Worm (Caenorhabditis elegans) whole organism, early embryonic: ENCODE measurements around the gene bra-1.

Experiments used
- B0310.2 ChIP-seq: sonication (generic microtip); optimal IDR thresholded peaks from 2 replicates; lab custom pipeline; 2016; ENCODE audit warnings: mild to moderate bottlenecking, missing genetic modification characterization, missing compliant biosample characterization
- F13C5.2 ChIP-seq: sonication (generic microtip); optimal IDR thresholded peaks from 2 replicates; lab custom pipeline; 2017; ENCODE audit warnings: mild to moderate bottlenecking, missing genetic modification characterization, inconsistent platforms, missing compliant biosample characterization
- aly-1 ChIP-seq: sonication (generic microtip); optimal IDR thresholded peaks from 2 replicates; lab custom pipeline; 2016; ENCODE audit warnings: missing genetic modification characterization, missing compliant biosample characterization
- ama-1 ChIP-seq: fragments of 150-350 bp; optimal IDR thresholded peaks from 2 replicates; lab custom pipeline; 2014
- ceh-13 ChIP-seq: fragments of 200-800 bp; sonication (Bioruptor generic); optimal IDR thresholded peaks from 2 replicates; lab custom pipeline; 2018; ENCODE audit warnings: mild to moderate bottlenecking, missing genetic modification characterization, missing compliant biosample characterization
- ceh-36 ChIP-seq: sonication (generic microtip); optimal IDR thresholded peaks from 2 replicates; lab custom pipeline; 2016; ENCODE audit warnings: missing genetic modification characterization, inconsistent platforms, missing compliant biosample characterization
- flt-1 ChIP-seq: fragments of 200-800 bp; sonication (Bioruptor generic); IDR thresholded peaks from 2 replicates; pipeline ENCODE4 v1.3.6; 2022; ENCODE audit warnings: missing genetic modification characterization, missing compliant biosample characterization
- hmg-4 ChIP-seq: fragments of 200-800 bp; sonication (Bioruptor generic); optimal IDR thresholded peaks from 2 replicates; lab custom pipeline; 2018; ENCODE audit warnings: mild to moderate bottlenecking, missing genetic modification characterization, missing compliant biosample characterization
- scrt-1 ChIP-seq: fragments of 200-800 bp; sonication (Bioruptor generic); IDR thresholded peaks from 2 replicates; pipeline ENCODE4 v1.3.6; 2022; ENCODE audit warnings: missing genetic modification characterization, missing compliant biosample characterization
- sea-1 ChIP-seq: fragments of 200-800 bp; sonication (Bioruptor generic); conservative IDR thresholded peaks from 2 replicates; pipeline ENCODE4 v1.3.6; 2022; ENCODE audit warnings: missing genetic modification characterization, missing compliant biosample characterization
- tbx-11 ChIP-seq: fragments of 200-800 bp; sonication (Bioruptor generic); IDR thresholded peaks from 2 replicates; pipeline ENCODE4 v1.3.6; 2022; ENCODE audit warnings: missing genetic modification characterization, missing compliant biosample characterization
- tbx-37 ChIP-seq: fragments of 200-800 bp; sonication (Bioruptor generic); conservative IDR thresholded peaks from 2 replicates; pipeline ENCODE4 v1.3.6; 2022; ENCODE audit warnings: missing genetic modification reagents, missing genetic modification characterization, missing compliant biosample characterization

The bra-1 gene

ce11 chrX:13647305-13647704 lies 49.1 kb downstream of the bra-1 start, which contains the start of gene C40C9.3:
Gene C40C9.3 (plus strand): TSS chrX:13647605.
- TF ChIP-seq ceh-36 (tag; lab: Kevin White, UChicago) (no peak), ceh-13 (GFP tag; lab: Kevin White, UChicago) (no peak), flt-1 (GFP tag; lab: Robert Waterston, UW) (no peak), tbx-37 (no peak), tbx-11 (GFP tag; lab: Robert Waterston, UW) (no peak), aly-1 (tag; lab: Kevin White, UChicago) (no peak), ama-1 (lab: Kevin White, UChicago) (no peak), hmg-4 (GFP tag; lab: Kevin White, UChicago) (no peak), sea-1 (GFP tag; lab: Robert Waterston, UW) (no peak), F13C5.2 (tag; lab: Kevin White, UChicago) (no peak), scrt-1 (no peak), B0310.2 (tag; lab: Kevin White, UChicago) (no peak)
